Fruit fly (Drosophila melanogaster) whole organism, embryonic: ENCODE data around the gene CG11164.
A peak's percentile ranks its signal among the peaks of the same experiment; 100 is the strongest.

Experiments used
- CG12071 ChIP-seq: fragments of 200-800 bp; sonication (Bioruptor generic); optimal IDR thresholded peaks from 3 replicates; lab custom pipeline; 2018; ENCODE audit warnings: missing biosample characterization, mild to moderate bottlenecking, missing genetic modification characterization
- CG12155 ChIP-seq: fragments of 200-800 bp; sonication (Bioruptor generic); optimal IDR thresholded peaks from 3 replicates; lab custom pipeline; 2016; ENCODE audit warnings: missing biosample characterization, missing genetic modification characterization
- CG13894 ChIP-seq: fragments of 200-800 bp; sonication (Bioruptor generic); optimal IDR thresholded peaks from 3 replicates; lab custom pipeline; 2018; ENCODE audit warnings: missing biosample characterization, mild to moderate bottlenecking, missing genetic modification characterization, moderate library complexity
- CG15479 ChIP-seq: fragments of 200-800 bp; sonication (Bioruptor generic); optimal IDR thresholded peaks from 3 replicates; lab custom pipeline; 2019; ENCODE audit warnings: missing biosample characterization, mild to moderate bottlenecking, missing genetic modification characterization, moderate library complexity
- CG15696 ChIP-seq: fragments of 200-800 bp; sonication (Bioruptor generic); optimal IDR thresholded peaks from 2 replicates; lab custom pipeline; 2019; ENCODE audit warnings: missing biosample characterization, mild to moderate bottlenecking, missing genetic modification characterization, moderate library complexity
- CG17361 ChIP-seq: fragments of 200-800 bp; sonication (Bioruptor generic); IDR thresholded peaks from 3 replicates; pipeline ENCODE4 v1.3.6; 2022; ENCODE audit warnings: missing biosample characterization, missing genetic modification characterization
- CG18262 ChIP-seq: fragments of 200-800 bp; optimal IDR thresholded peaks from 3 replicates; lab custom pipeline; 2019; ENCODE audit warnings: missing biosample characterization, mild to moderate bottlenecking, missing genetic modification characterization, moderate library complexity
- CG2678 ChIP-seq: fragments of 200-800 bp; sonication (Bioruptor generic); optimal IDR thresholded peaks from 3 replicates; lab custom pipeline; 2019; ENCODE audit warnings: missing biosample characterization, mild to moderate bottlenecking, missing genetic modification characterization, moderate library complexity
- CG32772 ChIP-seq: fragments of 200-800 bp; sonication (Bioruptor generic); IDR thresholded peaks from 2 replicates; pipeline ENCODE4 v1.3.6; 2022; ENCODE audit warnings: missing biosample characterization, missing genetic modification characterization
- CG33213 ChIP-seq: fragments of 200-800 bp; sonication (Bioruptor generic); optimal IDR thresholded peaks from 3 replicates; lab custom pipeline; 2016; ENCODE audit warnings: missing biosample characterization, missing genetic modification characterization
- CG3407 ChIP-seq: fragments of 200-800 bp; sonication (Bioruptor generic); optimal IDR thresholded peaks from 2 replicates; lab custom pipeline; 2018; ENCODE audit warnings: missing biosample characterization, mild to moderate bottlenecking, missing genetic modification characterization
- CG4404 ChIP-seq: fragments of 200-800 bp; sonication (Bioruptor generic); IDR thresholded peaks from 2 replicates; pipeline ENCODE4 v1.3.6; 2022; ENCODE audit warnings: missing biosample characterization, missing genetic modification characterization
- CG6765 ChIP-seq: fragments of 200-800 bp; sonication (Bioruptor generic); optimal IDR thresholded peaks from 3 replicates; lab custom pipeline; 2017; ENCODE audit warnings: missing biosample characterization, mild to moderate bottlenecking, missing genetic modification characterization
- CG6791 ChIP-seq: fragments of 200-800 bp; sonication (Bioruptor generic); IDR thresholded peaks from 3 replicates; pipeline ENCODE4 v1.3.6; 2022; ENCODE audit warnings: missing biosample characterization, missing genetic modification characterization; ENCODE audit not compliant: partially characterized antibody
- CG7271 ChIP-seq: fragments of 200-800 bp; sonication (Bioruptor generic); optimal IDR thresholded peaks from 2 replicates; lab custom pipeline; 2018; ENCODE audit warnings: missing biosample characterization, mild to moderate bottlenecking, missing genetic modification characterization, moderate library complexity
- CG7745 ChIP-seq: fragments of 200-800 bp; sonication (Bioruptor generic); optimal IDR thresholded peaks from 2 replicates; lab custom pipeline; 2018; ENCODE audit warnings: missing biosample characterization, mild to moderate bottlenecking, missing genetic modification characterization, moderate library complexity
- CG7839 ChIP-seq: fragments of 200-800 bp; sonication (Bioruptor generic); optimal IDR thresholded peaks from 3 replicates; lab custom pipeline; 2018; ENCODE audit warnings: missing biosample characterization, mild to moderate bottlenecking, missing genetic modification characterization, moderate library complexity
- CG7987 ChIP-seq: fragments of 200-800 bp; sonication (Bioruptor generic); optimal IDR thresholded peaks from 2 replicates; lab custom pipeline; 2018; ENCODE audit warnings: missing biosample characterization, mild to moderate bottlenecking, missing genetic modification characterization, moderate library complexity
- CG8388 ChIP-seq: fragments of 200-800 bp; sonication (Bioruptor generic); optimal IDR thresholded peaks from 2 replicates; lab custom pipeline; 2019; ENCODE audit warnings: missing biosample characterization, mild to moderate bottlenecking, missing genetic modification characterization, moderate library complexity
- Dbx ChIP-seq: fragments of 200-800 bp; sonication (Bioruptor generic); IDR thresholded peaks from 3 replicates; pipeline ENCODE4 v1.3.6; 2022; ENCODE audit warnings: missing biosample characterization, missing genetic modification characterization
- Dip2 ChIP-seq: fragments of 200-800 bp; sonication (Bioruptor generic); IDR thresholded peaks from 2 replicates; pipeline ENCODE4 v1.3.6; 2022; ENCODE audit warnings: missing biosample characterization, missing genetic modification characterization
- Dip3 ChIP-seq: fragments of 200-800 bp; sonication (Bioruptor generic); optimal IDR thresholded peaks from 3 replicates; lab custom pipeline; 2016; ENCODE audit warnings: missing biosample characterization, missing genetic modification characterization
- Doc2 ChIP-seq: fragments of 200-800 bp; sonication (Bioruptor generic); IDR thresholded peaks from 2 replicates; pipeline ENCODE4 v1.3.6; 2022; ENCODE audit warnings: missing biosample characterization, missing genetic modification characterization
- Drgx ChIP-seq: fragments of 200-800 bp; sonication (Bioruptor generic); IDR thresholded peaks from 2 replicates; pipeline ENCODE4 v1.3.6; 2022; ENCODE audit warnings: missing biosample characterization, missing genetic modification characterization
- Ets65A ChIP-seq: fragments of 200-800 bp; sonication (Bioruptor generic); peaks from one replicate; lab custom pipeline; 2016; ENCODE audit warnings: missing biosample characterization, missing genetic modification characterization
- Fer2 ChIP-seq: fragments of 200-800 bp; sonication (Bioruptor generic); optimal IDR thresholded peaks from 2 replicates; lab custom pipeline; 2018; ENCODE audit warnings: missing biosample characterization, mild to moderate bottlenecking, missing genetic modification characterization, moderate library complexity
- GATAe ChIP-seq: fragments of 200-800 bp; sonication (Bioruptor generic); conservative IDR thresholded peaks from 2 replicates; pipeline ENCODE4 v1.3.6; 2022; ENCODE audit warnings: missing biosample characterization, missing genetic modification characterization
- Hand ChIP-seq: fragments of 200-800 bp; sonication (Bioruptor generic); optimal IDR thresholded peaks from 2 replicates; lab custom pipeline; 2017; ENCODE audit warnings: mild to moderate bottlenecking, missing biosample characterization, missing genetic modification reagents, missing genetic modification characterization
- Hr51 ChIP-seq, 2 experiments: fragments of 200-800 bp; sonication (Bioruptor generic); optimal IDR thresholded peaks; 2 replicates in 1 of 2; 3 replicates in 1 of 2; lab custom pipeline; 2016 to 2018; ENCODE audit warnings: missing biosample characterization in 2 of 2, missing genetic modification characterization in 2 of 2, mild to moderate bottlenecking in 1 of 2, moderate library complexity in 1 of 2
- Med ChIP-seq: fragments of 200-800 bp; sonication (Bioruptor generic); peaks from one replicate; lab custom pipeline; 2016; ENCODE audit warnings: missing biosample characterization, missing genetic modification characterization, mild to moderate bottlenecking, inconsistent platforms, moderate library complexity
- Nf-YB ChIP-seq: fragments of 200-800 bp; sonication (Bioruptor generic); optimal IDR thresholded peaks from 3 replicates; lab custom pipeline; 2019; ENCODE audit warnings: missing biosample characterization, mild to moderate bottlenecking, missing genetic modification characterization, moderate library complexity
- PHDP ChIP-seq: fragments of 200-800 bp; sonication (Bioruptor generic); optimal IDR thresholded peaks from 3 replicates; lab custom pipeline; 2018; ENCODE audit warnings: missing biosample characterization, mild to moderate bottlenecking, missing genetic modification characterization, moderate library complexity
- Sin3A ChIP-seq: fragments of >200 bp; optimal IDR thresholded peaks from 2 replicates; lab custom pipeline; 2018
- bsh ChIP-seq, 2 experiments: fragments of 200-800 bp; sonication (Bioruptor generic); optimal IDR thresholded peaks; 2 replicates each; lab custom pipeline; 2017 to 2018; ENCODE audit warnings: mild to moderate bottlenecking in 2 of 2, missing biosample characterization in 2 of 2, missing genetic modification characterization in 2 of 2, moderate library complexity in 1 of 2
- chif ChIP-seq, 2 experiments: fragments of 200-800 bp; sonication (Bioruptor generic); optimal IDR thresholded peaks; 3 replicates each; lab custom pipeline; 2016; ENCODE audit warnings: missing biosample characterization in 2 of 2, missing genetic modification characterization in 2 of 2
- chinmo ChIP-seq: fragments of 200-800 bp; sonication (Bioruptor generic); IDR thresholded peaks from 4 replicates; pipeline ENCODE4 v1.3.6; 2022; ENCODE audit warnings: missing biosample characterization, missing genetic modification characterization; ENCODE audit not compliant: partially characterized antibody
- ewg ChIP-seq: fragments of 200-800 bp; sonication (Bioruptor generic); optimal IDR thresholded peaks from 3 replicates; lab custom pipeline; 2017; ENCODE audit warnings: mild to moderate bottlenecking, missing biosample characterization, missing genetic modification reagents, missing genetic modification characterization
- kay ChIP-seq: fragments of 200-800 bp; sonication (Bioruptor generic); optimal IDR thresholded peaks from 2 replicates; lab custom pipeline; 2016; ENCODE audit warnings: missing biosample characterization, missing genetic modification characterization
- klu ChIP-seq: fragments of 200-800 bp; sonication (Bioruptor generic); IDR thresholded peaks from 2 replicates; pipeline ENCODE4 v1.3.6; 2022; ENCODE audit warnings: missing biosample characterization, missing genetic modification characterization
- oc ChIP-seq: fragments of 200-800 bp; sonication (Bioruptor generic); optimal IDR thresholded peaks from 2 replicates; lab custom pipeline; 2018; ENCODE audit warnings: missing biosample characterization, mild to moderate bottlenecking, missing genetic modification characterization, moderate library complexity
- phol ChIP-seq: fragments of 200-800 bp; sonication (Bioruptor generic); optimal IDR thresholded peaks from 3 replicates; lab custom pipeline; 2018; ENCODE audit warnings: missing biosample characterization, mild to moderate bottlenecking, missing genetic modification characterization, moderate library complexity
- pita ChIP-seq: fragments of 200-800 bp; sonication (Bioruptor generic); optimal IDR thresholded peaks from 2 replicates; lab custom pipeline; 2017; ENCODE audit warnings: missing biosample characterization, mild to moderate bottlenecking, missing genetic modification characterization
- pum ChIP-seq: fragments of 200-800 bp; sonication (Bioruptor generic); optimal IDR thresholded peaks from 2 replicates; lab custom pipeline; 2016; ENCODE audit warnings: missing biosample characterization, missing genetic modification characterization
- so ChIP-seq: fragments of 200-800 bp; sonication (Bioruptor generic); IDR thresholded peaks from 3 replicates; pipeline ENCODE4 v1.3.6; 2022; ENCODE audit warnings: missing biosample characterization, missing genetic modification characterization
- stwl ChIP-seq: fragments of 200-800 bp; sonication (Bioruptor generic); optimal IDR thresholded peaks from 3 replicates; lab custom pipeline; 2018; ENCODE audit warnings: missing biosample characterization, mild to moderate bottlenecking, missing genetic modification characterization, moderate library complexity
- tin ChIP-seq: fragments of 200-800 bp; sonication (Bioruptor generic); optimal IDR thresholded peaks from 3 replicates; lab custom pipeline; 2016; ENCODE audit warnings: missing biosample characterization, missing genetic modification characterization
- zen ChIP-seq: fragments of 200-800 bp; sonication (Bioruptor generic); optimal IDR thresholded peaks from 3 replicates; lab custom pipeline; 2018; ENCODE audit warnings: missing biosample characterization, mild to moderate bottlenecking, missing genetic modification characterization, moderate library complexity

CG11164 gene

DNA sequence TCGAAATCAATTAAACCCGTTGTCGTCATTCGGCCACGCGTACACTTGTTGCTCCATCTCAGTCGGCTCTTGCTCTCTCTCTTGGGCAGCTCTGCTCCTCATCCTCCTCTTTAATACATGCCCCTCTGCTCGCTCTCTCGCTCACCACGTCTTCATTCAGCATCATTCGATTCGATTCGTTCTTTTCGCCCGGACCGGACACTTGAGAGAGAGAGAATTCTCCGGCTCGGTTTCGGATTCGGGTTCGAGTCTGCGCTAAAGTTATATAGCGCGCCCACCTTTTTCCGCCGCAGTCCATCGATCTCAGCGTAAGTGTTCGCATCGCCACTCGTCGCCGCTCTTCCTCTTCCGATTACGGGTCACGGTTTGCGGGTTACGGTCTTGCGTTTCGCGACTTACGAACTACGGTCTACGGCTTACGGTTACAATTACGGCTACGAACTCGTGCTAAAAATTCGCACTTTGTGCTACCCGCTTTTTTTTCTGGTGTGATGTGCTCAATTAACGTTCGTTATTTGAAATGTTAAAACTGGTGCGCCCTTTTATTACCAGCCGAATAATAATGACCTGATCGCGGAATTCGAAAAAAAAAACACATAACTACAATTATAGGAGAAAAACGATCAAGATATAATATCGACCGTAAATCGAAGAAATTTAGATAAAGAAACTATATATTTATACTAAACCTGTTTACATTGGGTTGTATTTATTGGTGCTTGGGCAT lies 25.8 kb upstream of the CG11164 start (continued):
- TF ChIP-seq Dip2 (GFP tag; lab: Robert Waterston, UW), result no peak
- TF ChIP-seq tin, result no peak
- TF ChIP-seq pum, result no peak
- TF ChIP-seq CG8388 (GFP tag; lab: Kevin White, UChicago), result no peak
- TF ChIP-seq Doc2 (GFP tag; lab: Robert Waterston, UW), result no peak
- no peak for TF ChIP-seq bsh (GFP tag; optimal IDR thresholded peaks at IDR 0.05; lab: Kevin White, UChicago)
- peak; percentile 87 for TF ChIP-seq Med
- TF ChIP-seq CG4404 (GFP tag; lab: Robert Waterston, UW), result no peak
- TF ChIP-seq CG2678 (tag; lab: Kevin White, UChicago), result no peak
- no peak for TF ChIP-seq klu (GFP tag; lab: Robert Waterston, UW)

DNA sequence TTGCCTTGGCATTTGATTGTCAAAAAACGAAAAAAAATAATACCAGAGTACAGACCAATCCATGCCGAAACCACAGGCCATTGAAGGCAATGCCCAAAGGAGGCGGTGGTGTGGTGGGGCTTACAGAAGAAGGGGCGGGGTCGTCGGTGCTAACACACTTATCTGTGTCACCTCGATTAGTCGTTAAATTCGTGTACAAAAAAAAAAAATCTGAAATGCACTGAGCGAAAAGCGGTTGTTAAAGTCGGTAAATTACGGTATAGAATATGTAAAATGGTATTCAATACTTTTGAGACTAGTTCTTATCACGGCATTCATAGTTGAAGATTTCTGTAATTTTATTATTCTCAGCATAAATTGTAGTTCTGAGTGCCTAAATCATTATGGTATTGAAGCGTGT lies 23.9 kb upstream of the CG11164 start:
- TF ChIP-seq CG7271 (tag; lab: Kevin White, UChicago) (no peak), CG32772 (GFP tag; lab: Robert Waterston, UW) (peak; percentile 73), Ets65A (peak; percentile 82), CG6765 (GFP tag; lab: Kevin White, UChicago) (no peak), CG7745 (tag; lab: Kevin White, UChicago) (no peak), oc (tag; lab: Kevin White, UChicago) (no peak), CG12071 (peak; percentile 48), pita (GFP tag; lab: Kevin White, UChicago) (no peak), chinmo (GFP tag; lab: Robert Waterston, UW) (0 out of 4 replicates have a peak, but pooled peaks have one; percentile 59), PHDP (tag; lab: Kevin White, UChicago) (peak; percentile 45), CG15696 (tag; lab: Kevin White, UChicago) (no peak), so (peak; percentile 67; the same call in 1 of the 3 replicates), Hand (GFP tag; lab: Kevin White, UChicago) (no peak), Sin3A (lab: Kevin White, UChicago) (no peak), CG4404 (GFP tag; lab: Robert Waterston, UW) (no peak), CG12155 (GFP tag; lab: Kevin White, UChicago) (peak; percentile 29), Drgx (GFP tag; lab: Robert Waterston, UW) (0 out of 2 replicates have a peak, but pooled peaks have one; percentile 14), CG7987 (GFP tag; lab: Kevin White, UChicago) (no peak), CG13894 (no peak), CG18262 (tag; lab: Kevin White, UChicago) (peak; percentile 59), kay (GFP tag; lab: Kevin White, UChicago) (no peak), CG8388 (GFP tag; lab: Kevin White, UChicago) (peak; percentile 44), CG15479 (no peak), Hr51 (GFP tag; optimal IDR thresholded peaks at IDR 0.05; lab: Kevin White, UChicago) (peak in 1 of 2 experiments; percentile 51), stwl (no peak), phol (tag; lab: Kevin White, UChicago) (peak; percentile 63), bsh (GFP tag; optimal IDR thresholded peaks at IDR 0.05; lab: Kevin White, UChicago) (peak in 1 of 2 experiments; percentile 80), ewg (GFP tag; lab: Kevin White, UChicago) (no peak), CG17361 (peak; percentile 60), CG3407 (GFP tag; lab: Kevin White, UChicago) (no peak), Fer2 (no peak), Nf-YB (GFP tag; lab: Kevin White, UChicago) (no peak), GATAe (no peak), CG6791 (GFP tag; lab: Robert Waterston, UW) (no peak), Dip3 (GFP tag; lab: Kevin White, UChicago) (no peak), CG33213 (GFP tag; lab: Kevin White, UChicago) (peak; percentile 6), Dbx (peak; percentile 40; the same call in 1 of the 3 replicates), CG7839 (peak; percentile 70), zen (tag; lab: Kevin White, UChicago) (peak; percentile 26), chif (GFP tag; optimal IDR thresholded peaks at IDR 0.05; lab: Kevin White, UChicago) (peak in 1 of 2 experiments; percentile 51)
